Fruit fly (Drosophila melanogaster): ENCODE results near the gene CG13690.

dm6 chr2L:427338-428234 lies 8.1 kb upstream of the CG13690 start:
- TF ChIP-seq dsf (GFP tag; optimal IDR thresholded peaks at IDR 0.05; ENCODE audit: borderline replicate concordance) (peak; percentile 72), Hr83 (GFP tag; optimal IDR thresholded peaks at IDR 0.05; ENCODE audit: poor library complexity, severe bottlenecking) (peak; percentile 4)
